Fruit fly (Drosophila melanogaster) whole organism, embryonic: ENCODE data around the gene CG10300.
A peak's percentile ranks its signal among the peaks of the same experiment; 100 is the strongest.

Experiments
- Ada2b ChIP-seq: fragments of 200-800 bp; sonication (Bioruptor generic); IDR thresholded peaks from 2 replicates; pipeline ENCODE4 v1.3.6; 2022; ENCODE audit warnings: missing biosample characterization, missing genetic modification characterization
- B-H2 ChIP-seq: fragments of 200-800 bp; sonication (Bioruptor generic); optimal IDR thresholded peaks from 2 replicates; lab custom pipeline; 2018; ENCODE audit warnings: missing biosample characterization, mild to moderate bottlenecking, missing genetic modification characterization
- CG10959 ChIP-seq: fragments of 200-800 bp; sonication (Bioruptor generic); IDR thresholded peaks from 2 replicates; pipeline ENCODE4 v1.3.6; 2022; ENCODE audit warnings: missing biosample characterization, missing genetic modification characterization
- CG10979 ChIP-seq: fragments of 200-800 bp; sonication (Bioruptor generic); optimal IDR thresholded peaks from 2 replicates; lab custom pipeline; 2018; ENCODE audit warnings: missing biosample characterization, mild to moderate bottlenecking, missing genetic modification characterization, moderate library complexity
- CG11398 ChIP-seq: fragments of 200-800 bp; sonication (Bioruptor generic); optimal IDR thresholded peaks from 2 replicates; lab custom pipeline; 2016; ENCODE audit warnings: missing biosample characterization, missing genetic modification characterization
- CG12236 ChIP-seq: fragments of 200-800 bp; sonication (Bioruptor generic); optimal IDR thresholded peaks from 2 replicates; lab custom pipeline; 2016; ENCODE audit warnings: missing biosample characterization, missing genetic modification characterization
- CG13894 ChIP-seq: fragments of 200-800 bp; sonication (Bioruptor generic); optimal IDR thresholded peaks from 3 replicates; lab custom pipeline; 2018; ENCODE audit warnings: missing biosample characterization, mild to moderate bottlenecking, missing genetic modification characterization, moderate library complexity
- CG15011 ChIP-seq: fragments of 200-800 bp; sonication (Bioruptor generic); optimal IDR thresholded peaks from 3 replicates; lab custom pipeline; 2018; ENCODE audit warnings: missing biosample characterization, mild to moderate bottlenecking, missing genetic modification characterization
- CG15479 ChIP-seq: fragments of 200-800 bp; sonication (Bioruptor generic); optimal IDR thresholded peaks from 3 replicates; lab custom pipeline; 2019; ENCODE audit warnings: missing biosample characterization, mild to moderate bottlenecking, missing genetic modification characterization, moderate library complexity
- CG16813 ChIP-seq: fragments of 200-800 bp; sonication (Bioruptor generic); IDR thresholded peaks from 3 replicates; pipeline ENCODE4 v1.3.6; 2022; ENCODE audit warnings: missing biosample characterization, missing genetic modification characterization; ENCODE audit not compliant: partially characterized antibody
- CG18011 ChIP-seq: fragments of 200-800 bp; sonication (Bioruptor generic); optimal IDR thresholded peaks from 2 replicates; lab custom pipeline; 2017; ENCODE audit warnings: missing biosample characterization, missing genetic modification characterization, mild to moderate bottlenecking, moderate library complexity, missing genotype
- CG2875 ChIP-seq: fragments of 200-800 bp; sonication (Bioruptor generic); optimal IDR thresholded peaks from 2 replicates; lab custom pipeline; 2017; ENCODE audit warnings: missing biosample characterization, mild to moderate bottlenecking, missing genetic modification characterization, missing genetic modification reagents
- CG31388 ChIP-seq: fragments of 200-800 bp; sonication (Bioruptor generic); optimal IDR thresholded peaks from 2 replicates; lab custom pipeline; 2016; ENCODE audit warnings: missing biosample characterization, missing genetic modification characterization
- CG3163 ChIP-seq: fragments of 200-800 bp; sonication (Bioruptor generic); optimal IDR thresholded peaks from 3 replicates; lab custom pipeline; 2016; ENCODE audit warnings: missing biosample characterization, missing genetic modification characterization
- CG4328 ChIP-seq: fragments of 200-800 bp; sonication (Bioruptor generic); optimal IDR thresholded peaks from 3 replicates; lab custom pipeline; 2017; ENCODE audit warnings: missing biosample characterization, missing genetic modification reagents, missing genetic modification characterization
- CG6683 ChIP-seq: fragments of 200-800 bp; sonication (Bioruptor generic); optimal IDR thresholded peaks from 2 replicates; lab custom pipeline; 2017; ENCODE audit warnings: missing biosample characterization, mild to moderate bottlenecking, missing genetic modification characterization, missing genetic modification reagents
- CG7271 ChIP-seq: fragments of 200-800 bp; sonication (Bioruptor generic); optimal IDR thresholded peaks from 2 replicates; lab custom pipeline; 2018; ENCODE audit warnings: missing biosample characterization, mild to moderate bottlenecking, missing genetic modification characterization, moderate library complexity
- CG7556 ChIP-seq: fragments of 200-800 bp; sonication (Bioruptor generic); optimal IDR thresholded peaks from 2 replicates; lab custom pipeline; 2017; ENCODE audit warnings: missing biosample characterization, mild to moderate bottlenecking, missing genetic modification characterization
- CG8924 ChIP-seq: fragments of 200-800 bp; optimal IDR thresholded peaks from 3 replicates; lab custom pipeline; 2019; ENCODE audit warnings: missing biosample characterization, mild to moderate bottlenecking, missing genetic modification characterization, moderate library complexity
- CG9797 ChIP-seq: fragments of 200-800 bp; sonication (Bioruptor generic); optimal IDR thresholded peaks from 3 replicates; lab custom pipeline; 2018; ENCODE audit warnings: missing biosample characterization, mild to moderate bottlenecking, missing genetic modification characterization
- Dip3 ChIP-seq: fragments of 200-800 bp; sonication (Bioruptor generic); optimal IDR thresholded peaks from 3 replicates; lab custom pipeline; 2016; ENCODE audit warnings: missing biosample characterization, missing genetic modification characterization
- E2f1 ChIP-seq: fragments of 200-800 bp; sonication (Bioruptor generic); IDR thresholded peaks from 2 replicates; pipeline ENCODE4 v1.3.6; 2022; ENCODE audit warnings: missing biosample characterization, missing genetic modification characterization
- HLHmδ ChIP-seq: fragments of 200-800 bp; sonication (Bioruptor generic); optimal IDR thresholded peaks from 2 replicates; lab custom pipeline; 2018; ENCODE audit warnings: missing biosample characterization, mild to moderate bottlenecking, missing genetic modification characterization, moderate library complexity
- HmgZ ChIP-seq: fragments of 200-800 bp; sonication (Bioruptor generic); optimal IDR thresholded peaks from 2 replicates; lab custom pipeline; 2018; ENCODE audit warnings: missing biosample characterization, mild to moderate bottlenecking, missing genetic modification characterization
- Hsf ChIP-seq: fragments of 200-800 bp; sonication (Bioruptor generic); optimal IDR thresholded peaks from 3 replicates; lab custom pipeline; 2016; ENCODE audit warnings: missing biosample characterization, missing genetic modification characterization
- Kr ChIP-seq: fragments of 200-800 bp; sonication (Bioruptor generic); optimal IDR thresholded peaks from 2 replicates; lab custom pipeline; 2017; ENCODE audit warnings: missing biosample characterization, mild to moderate bottlenecking, missing genetic modification characterization
- Lpt ChIP-seq: fragments of >200 bp; optimal IDR thresholded peaks from 2 replicates; lab custom pipeline; 2018; ENCODE audit warnings: missing biosample characterization, missing genetic modification characterization
- Mrtf ChIP-seq: fragments of 200-800 bp; sonication (Bioruptor generic); IDR thresholded peaks from 3 replicates; pipeline ENCODE4 v1.3.6; 2022; ENCODE audit warnings: missing biosample characterization, missing genetic modification characterization
- Oaz ChIP-seq: fragments of 200-800 bp; sonication (Bioruptor generic); IDR thresholded peaks from 2 replicates; pipeline ENCODE4 v1.3.6; 2022; ENCODE audit warnings: missing biosample characterization, missing genetic modification characterization
- Poxn ChIP-seq: fragments of 200-800 bp; sonication (Bioruptor generic); IDR thresholded peaks from 2 replicates; pipeline ENCODE4 v1.3.6; 2022; ENCODE audit warnings: missing biosample characterization, missing genetic modification characterization
- Rfx ChIP-seq: fragments of 200-800 bp; sonication (Bioruptor generic); IDR thresholded peaks from 2 replicates; pipeline ENCODE4 v1.3.6; 2022; ENCODE audit warnings: missing biosample characterization, missing genetic modification characterization
- Sry-δ ChIP-seq: fragments of 200-800 bp; sonication (Bioruptor generic); optimal IDR thresholded peaks from 2 replicates; lab custom pipeline; 2016; ENCODE audit warnings: missing biosample characterization, missing genetic modification characterization
- ase ChIP-seq: fragments of 200-800 bp; sonication (Bioruptor generic); IDR thresholded peaks from 3 replicates; pipeline ENCODE4 v1.3.6; 2022; ENCODE audit warnings: missing biosample characterization, missing genetic modification characterization
- bigmax ChIP-seq: fragments of 200-800 bp; sonication (Bioruptor generic); optimal IDR thresholded peaks from 2 replicates; lab custom pipeline; 2018; ENCODE audit warnings: missing biosample characterization, mild to moderate bottlenecking, missing genetic modification characterization
- croc ChIP-seq: fragments of 200-800 bp; sonication (Bioruptor generic); conservative IDR thresholded peaks from 3 replicates; pipeline ENCODE4 v1.3.6; 2022; ENCODE audit warnings: missing biosample characterization, missing genetic modification characterization
- disco-r ChIP-seq: fragments of 200-800 bp; sonication (Bioruptor generic); optimal IDR thresholded peaks from 2 replicates; lab custom pipeline; 2016; ENCODE audit warnings: missing biosample characterization, missing genetic modification characterization
- dmrt99B ChIP-seq: fragments of 200-800 bp; sonication (Bioruptor generic); optimal IDR thresholded peaks from 2 replicates; lab custom pipeline; 2018; ENCODE audit warnings: missing biosample characterization, mild to moderate bottlenecking, missing genetic modification characterization, moderate library complexity
- jumu ChIP-seq: fragments of 200-800 bp; sonication (Bioruptor generic); optimal IDR thresholded peaks from 3 replicates; lab custom pipeline; 2016; ENCODE audit warnings: missing biosample characterization, missing genetic modification characterization
- lola ChIP-seq, 3 experiments: fragments of >200 bp in 2 of 3; fragments of 200-800 bp in 1 of 3; sonication (Bioruptor generic) in 1 of 3; optimal IDR thresholded peaks; 2 replicates each; lab custom pipeline; 2017 to 2019; ENCODE audit warnings: missing biosample characterization in 3 of 3, missing genetic modification characterization in 3 of 3, mild to moderate bottlenecking in 1 of 3, moderate library complexity in 1 of 3
- nerfin-2 ChIP-seq: fragments of 200-800 bp; sonication (Bioruptor generic); IDR thresholded peaks from 2 replicates; pipeline ENCODE4 v1.3.6; 2022; ENCODE audit warnings: missing biosample characterization, missing genetic modification characterization; ENCODE audit not compliant: partially characterized antibody
- otp ChIP-seq: fragments of 200-800 bp; sonication (Bioruptor generic); IDR thresholded peaks from 3 replicates; pipeline ENCODE4, ENCODE4 v1.3.6; 2022; ENCODE audit warnings: missing biosample characterization, missing genetic modification characterization
- pfk ChIP-seq: fragments of 200-800 bp; sonication (Bioruptor generic); optimal IDR thresholded peaks from 2 replicates; lab custom pipeline; 2018; ENCODE audit warnings: missing biosample characterization, mild to moderate bottlenecking, missing genetic modification characterization, moderate library complexity
- sr ChIP-seq: fragments of 200-800 bp; sonication (Bioruptor generic); IDR thresholded peaks from 3 replicates; pipeline ENCODE4 v1.3.6; 2022; ENCODE audit warnings: missing biosample characterization, missing genetic modification characterization
- stc ChIP-seq: fragments of 200-800 bp; sonication (Bioruptor generic); IDR thresholded peaks from 2 replicates; pipeline ENCODE4 v1.3.6; 2022; ENCODE audit warnings: missing biosample characterization, missing genetic modification characterization
- tap ChIP-seq: fragments of 200-800 bp; optimal IDR thresholded peaks from 3 replicates; lab custom pipeline; 2019; ENCODE audit warnings: missing biosample characterization, mild to moderate bottlenecking, missing genetic modification characterization, moderate library complexity
- tna ChIP-seq: fragments of 200-800 bp; sonication (Bioruptor generic); IDR thresholded peaks from 2 replicates; pipeline ENCODE4 v1.3.6; 2022; ENCODE audit warnings: missing biosample characterization, missing genetic modification characterization; ENCODE audit not compliant: partially characterized antibody
- trh ChIP-seq: fragments of 200-800 bp; sonication (Bioruptor generic); optimal IDR thresholded peaks from 2 replicates; lab custom pipeline; 2016; ENCODE audit warnings: missing biosample characterization, missing genetic modification characterization
- wdn ChIP-seq: fragments of 200-800 bp; sonication (Bioruptor generic); IDR thresholded peaks from 2 replicates; pipeline ENCODE4 v1.3.6; 2022; ENCODE audit warnings: missing biosample characterization, missing genetic modification characterization
- zen ChIP-seq: fragments of 200-800 bp; sonication (Bioruptor generic); optimal IDR thresholded peaks from 3 replicates; lab custom pipeline; 2018; ENCODE audit warnings: missing biosample characterization, mild to moderate bottlenecking, missing genetic modification characterization, moderate library complexity

Gene CG10300

dm6 chr3R:23760219-23761018 is 49.1 kb downstream of the CG10300 start, which contains the start of gene SdhD (continued):
- no peak for TF ChIP-seq bigmax
- no peak for TF ChIP-seq CG18011 (GFP tag; lab: Kevin White, UChicago)
- TF ChIP-seq sr (GFP tag; lab: Robert Waterston, UW) = no peak
- TF ChIP-seq Dip3 (GFP tag; lab: Kevin White, UChicago) = no peak
- TF ChIP-seq Mrtf (GFP tag; lab: Robert Waterston, UW) = no peak
- no peak for TF ChIP-seq CG15479 (GFP tag; lab: Kevin White, UChicago)
- TF ChIP-seq disco-r (GFP tag; lab: Kevin White, UChicago) = no peak
- no peak for TF ChIP-seq Ada2b (GFP tag; lab: Robert Waterston, UW)
- TF ChIP-seq Hsf (GFP tag; lab: Kevin White, UChicago) = peak; percentile 23
- TF ChIP-seq CG4328 (GFP tag; lab: Kevin White, UChicago) = no peak
- no peak for TF ChIP-seq CG9797 (GFP tag; lab: Kevin White, UChicago)
- no peak for TF ChIP-seq trh (GFP tag; lab: Kevin White, UChicago)
- TF ChIP-seq E2f1 (GFP tag; lab: Robert Waterston, UW) = no peak
- no peak for TF ChIP-seq otp
- peak; percentile 20 for TF ChIP-seq jumu
- TF ChIP-seq B-H2 (GFP tag; lab: Kevin White, UChicago) = peak; percentile 61
- no peak for TF ChIP-seq CG6683
- peak; percentile 12 for TF ChIP-seq dmrt99B (tag; lab: Kevin White, UChicago)
- no peak for TF ChIP-seq tap (tag; lab: Kevin White, UChicago)
- no peak for TF ChIP-seq CG31388 (GFP tag; lab: Kevin White, UChicago)
- peak; percentile 5 for TF ChIP-seq zen (tag; lab: Kevin White, UChicago)
- no peak for TF ChIP-seq Lpt (GFP tag; lab: Kevin White, UChicago)
- no peak for TF ChIP-seq HLHmδ (GFP tag; lab: Kevin White, UChicago)
- TF ChIP-seq CG7271 = no peak
- TF ChIP-seq Rfx (GFP tag; lab: Robert Waterston, UW) = peak; percentile 35; the same call in 1 of the 2 replicates
- TF ChIP-seq CG11398 (GFP tag; lab: Kevin White, UChicago) = no peak
- no peak for TF ChIP-seq CG10959 (GFP tag; lab: Robert Waterston, UW)
- no peak for TF ChIP-seq pfk (GFP tag; lab: Kevin White, UChicago)
- TF ChIP-seq lola (GFP tag; optimal IDR thresholded peaks at IDR 0.05; lab: Kevin White, UChicago) = no peak
- no peak for TF ChIP-seq CG8924 (tag; lab: Kevin White, UChicago)
- peak; percentile 12; the same call in 1 of the 3 replicates for TF ChIP-seq CG16813 (GFP tag; lab: Robert Waterston, UW)
- TF ChIP-seq CG3163 (GFP tag; lab: Kevin White, UChicago) = no peak
- no peak for TF ChIP-seq CG15011 (GFP tag; lab: Kevin White, UChicago)
- peak; percentile 55 for TF ChIP-seq HmgZ (tag; lab: Kevin White, UChicago)
- no peak for TF ChIP-seq Oaz
- TF ChIP-seq Sry-δ (GFP tag; lab: Kevin White, UChicago) = peak; percentile 48
- no peak for TF ChIP-seq CG10979 (tag; lab: Kevin White, UChicago)
- TF ChIP-seq nerfin-2 = peak; percentile 39; the same call in 1 of the 2 replicates
- TF ChIP-seq wdn (GFP tag; lab: Robert Waterston, UW) = no peak
- TF ChIP-seq stc = no peak
- no peak for TF ChIP-seq Kr (GFP tag; lab: Kevin White, UChicago)
- TF ChIP-seq Poxn (GFP tag; lab: Robert Waterston, UW) = no peak
- TF ChIP-seq tna (GFP tag; lab: Robert Waterston, UW) = peak; percentile 49
- no peak for TF ChIP-seq croc (GFP tag; lab: Robert Waterston, UW)
- TF ChIP-seq CG7556 (GFP tag; lab: Kevin White, UChicago) = peak; percentile 19
- no peak for TF ChIP-seq CG12236 (GFP tag; lab: Kevin White, UChicago)
- no peak for TF ChIP-seq CG13894 (tag; lab: Kevin White, UChicago)
- TF ChIP-seq ase (GFP tag; lab: Robert Waterston, UW) = no peak
- TF ChIP-seq CG2875 (GFP tag; lab: Kevin White, UChicago) = no peak
